Worm (Caenorhabditis elegans) whole organism, mixed stage, embryonic: ENCODE data around the gene lin-8.

Experiments
- ceh-39 ChIP-seq: fragments of 150-350 bp; optimal IDR thresholded peaks from 2 replicates; lab custom pipeline; 2014; ENCODE audit warnings: missing biosample characterization, missing genetic modification characterization
- elt-3 ChIP-seq: fragments of 150-350 bp; optimal IDR thresholded peaks from 2 replicates; lab custom pipeline; 2014; ENCODE audit warnings: missing biosample characterization, missing genetic modification characterization
- mab-5 ChIP-seq: fragments of 150-350 bp; optimal IDR thresholded peaks from 2 replicates; lab custom pipeline; 2014; ENCODE audit warnings: missing biosample characterization, missing genetic modification characterization
- nhr-28 ChIP-seq: fragments of 150-350 bp; optimal IDR thresholded peaks from 2 replicates; lab custom pipeline; 2014; ENCODE audit warnings: missing biosample characterization, missing genetic modification characterization

DNA sequence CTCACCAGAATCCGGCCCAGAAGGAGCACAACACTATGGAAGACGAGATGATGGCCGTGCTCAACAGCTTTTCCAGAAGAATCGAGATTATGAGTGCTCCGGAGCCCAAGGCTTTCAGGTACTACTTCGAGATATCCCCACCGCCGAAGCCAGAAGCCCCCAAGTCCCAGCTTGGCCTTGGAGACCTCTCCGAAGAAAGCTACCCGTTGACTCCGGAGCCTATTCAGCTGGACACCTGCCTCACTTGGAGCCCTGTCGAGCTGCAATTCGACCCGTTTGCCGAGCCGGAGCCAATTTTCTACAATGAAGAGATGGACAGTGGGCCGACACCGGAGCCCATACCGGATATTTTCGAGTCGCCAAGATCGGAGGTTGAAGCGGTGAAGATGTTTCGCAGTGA is 5.0 kb downstream of the lin-8 start:
- TF ChIP-seq mab-5 (tag; lab: Kevin White, UChicago) (no peak), elt-3 (tag; lab: Kevin White, UChicago) (no peak), nhr-28 (tag; lab: Kevin White, UChicago) (no peak), ceh-39 (tag; lab: Kevin White, UChicago) (no peak)
